Fruit fly (Drosophila melanogaster) whole organism, embryonic: Measurements from ENCODE around the gene CG34296.

ENCODE experiments used
- CG11247 ChIP-seq: fragments of 200-800 bp; sonication (Bioruptor generic); IDR thresholded peaks from 2 replicates; pipeline ENCODE4 v1.3.6; 2022; ENCODE audit warnings: missing biosample characterization, missing genetic modification characterization
- CG12219 ChIP-seq: fragments of 200-800 bp; sonication (Bioruptor generic); optimal IDR thresholded peaks from 3 replicates; lab custom pipeline; 2018; ENCODE audit warnings: missing biosample characterization, mild to moderate bottlenecking, missing genetic modification characterization
- CG12299 ChIP-seq: fragments of 200-800 bp; sonication (Bioruptor generic); optimal IDR thresholded peaks from 2 replicates; lab custom pipeline; 2018; ENCODE audit warnings: missing biosample characterization, mild to moderate bottlenecking, missing genetic modification characterization
- CG12769 ChIP-seq: fragments of 200-800 bp; sonication (Bioruptor generic); optimal IDR thresholded peaks from 2 replicates; lab custom pipeline; 2019; ENCODE audit warnings: missing biosample characterization, mild to moderate bottlenecking, missing genetic modification characterization, moderate library complexity
- CG13624 ChIP-seq: fragments of 200-800 bp; sonication (Bioruptor generic); optimal IDR thresholded peaks from 2 replicates; lab custom pipeline; 2016; ENCODE audit warnings: missing biosample characterization, missing genetic modification characterization
- CG14667 ChIP-seq: fragments of 200-800 bp; sonication (Bioruptor generic); IDR thresholded peaks from 2 replicates; pipeline ENCODE4 v1.3.6; 2022; ENCODE audit warnings: missing biosample characterization, missing genetic modification characterization
- CG14860 ChIP-seq: fragments of 200-800 bp; sonication (Bioruptor generic); IDR thresholded peaks from 3 replicates; pipeline ENCODE4 v1.3.6; 2022; ENCODE audit warnings: missing biosample characterization, missing genetic modification characterization; ENCODE audit not compliant: partially characterized antibody
- CG14965 ChIP-seq: fragments of 200-800 bp; sonication (Bioruptor generic); optimal IDR thresholded peaks from 2 replicates; lab custom pipeline; 2016; ENCODE audit warnings: missing biosample characterization, missing genetic modification characterization, borderline replicate concordance
- CG17912 ChIP-seq: fragments of 200-800 bp; sonication (Bioruptor generic); optimal IDR thresholded peaks from 2 replicates; lab custom pipeline; 2018; ENCODE audit warnings: missing biosample characterization, mild to moderate bottlenecking, missing genetic modification characterization
- CG2129 ChIP-seq: fragments of 200-800 bp; sonication (Bioruptor generic); IDR thresholded peaks from 2 replicates; pipeline ENCODE4 v1.3.6; 2022; ENCODE audit warnings: missing biosample characterization, missing genetic modification characterization; ENCODE audit not compliant: partially characterized antibody
- CG3065 ChIP-seq: fragments of 200-800 bp; sonication (Bioruptor generic); optimal IDR thresholded peaks from 2 replicates; lab custom pipeline; 2016; ENCODE audit warnings: missing biosample characterization, missing genetic modification characterization
- CG32532 ChIP-seq: fragments of 200-800 bp; sonication (Bioruptor generic); IDR thresholded peaks from 2 replicates; pipeline ENCODE4 v1.3.6; 2022; ENCODE audit warnings: missing biosample characterization, missing genetic modification characterization
- CG3726 ChIP-seq: fragments of 200-800 bp; sonication (Bioruptor generic); IDR thresholded peaks from 3 replicates; pipeline ENCODE4, ENCODE4 v1.3.6; 2022; ENCODE audit warnings: missing biosample characterization, missing genetic modification characterization
- CG4424 ChIP-seq: fragments of 200-800 bp; sonication (Bioruptor generic); optimal IDR thresholded peaks from 3 replicates; lab custom pipeline; 2016; ENCODE audit warnings: missing biosample characterization, missing genetic modification characterization
- CG5245 ChIP-seq: fragments of 200-800 bp; sonication (Bioruptor generic); optimal IDR thresholded peaks from 3 replicates; lab custom pipeline; 2016; ENCODE audit warnings: missing biosample characterization, missing genetic modification characterization
- CG7357 ChIP-seq: fragments of 200-800 bp; sonication (Bioruptor generic); IDR thresholded peaks from 3 replicates; pipeline ENCODE4 v1.3.6; 2022; ENCODE audit warnings: missing biosample characterization, missing genetic modification characterization
- CG7928 ChIP-seq: fragments of 200-800 bp; sonication (Bioruptor generic); optimal IDR thresholded peaks from 2 replicates; lab custom pipeline; 2017; ENCODE audit warnings: missing biosample characterization, mild to moderate bottlenecking, missing genetic modification characterization
- CG7987 ChIP-seq: fragments of 200-800 bp; sonication (Bioruptor generic); optimal IDR thresholded peaks from 2 replicates; lab custom pipeline; 2018; ENCODE audit warnings: missing biosample characterization, mild to moderate bottlenecking, missing genetic modification characterization, moderate library complexity
- Dek ChIP-seq: fragments of 200-800 bp; sonication (Bioruptor generic); optimal IDR thresholded peaks from 3 replicates; lab custom pipeline; 2019; ENCODE audit warnings: missing biosample characterization, mild to moderate bottlenecking, missing genetic modification characterization, moderate library complexity
- Doc3 ChIP-seq: fragments of 200-800 bp; sonication (Bioruptor generic); IDR thresholded peaks from 3 replicates; pipeline ENCODE4 v1.3.6; 2022; ENCODE audit warnings: missing biosample characterization, missing genetic modification characterization; ENCODE audit not compliant: partially characterized antibody
- Drgx ChIP-seq: fragments of 200-800 bp; sonication (Bioruptor generic); IDR thresholded peaks from 2 replicates; pipeline ENCODE4 v1.3.6; 2022; ENCODE audit warnings: missing biosample characterization, missing genetic modification characterization
- Fer2 ChIP-seq: fragments of 200-800 bp; sonication (Bioruptor generic); optimal IDR thresholded peaks from 2 replicates; lab custom pipeline; 2018; ENCODE audit warnings: missing biosample characterization, mild to moderate bottlenecking, missing genetic modification characterization, moderate library complexity
- Jarid2 ChIP-seq: fragments of 200-800 bp; sonication (Bioruptor generic); optimal IDR thresholded peaks from 3 replicates; lab custom pipeline; 2017; ENCODE audit warnings: mild to moderate bottlenecking, missing biosample characterization, missing genetic modification reagents, missing genetic modification characterization
- Rx ChIP-seq: fragments of 200-800 bp; sonication (Bioruptor generic); IDR thresholded peaks from 2 replicates; pipeline ENCODE4 v1.3.6; 2022; ENCODE audit warnings: missing biosample characterization, missing genetic modification characterization
- Ssrp ChIP-seq: fragments of 200-800 bp; sonication (Bioruptor generic); optimal IDR thresholded peaks from 2 replicates; lab custom pipeline; 2018; ENCODE audit warnings: missing biosample characterization, mild to moderate bottlenecking, missing genetic modification characterization, moderate library complexity
- Tbp ChIP-seq: fragments of >200 bp; optimal IDR thresholded peaks from 2 replicates; lab custom pipeline; 2018; ENCODE audit warnings: missing biosample characterization, missing genetic modification characterization
- ase ChIP-seq: fragments of 200-800 bp; sonication (Bioruptor generic); IDR thresholded peaks from 3 replicates; pipeline ENCODE4 v1.3.6; 2022; ENCODE audit warnings: missing biosample characterization, missing genetic modification characterization
- ato ChIP-seq: fragments of 200-800 bp; sonication (Bioruptor generic); IDR thresholded peaks from 2 replicates; pipeline ENCODE4 v1.3.6; 2022; ENCODE audit warnings: missing biosample characterization, missing genetic modification characterization; ENCODE audit not compliant: partially characterized antibody
- bcd ChIP-seq: fragments of 200-800 bp; sonication (Bioruptor generic); optimal IDR thresholded peaks from 2 replicates; lab custom pipeline; 2017; ENCODE audit warnings: missing biosample characterization, mild to moderate bottlenecking, missing genetic modification characterization
- caup ChIP-seq: fragments of 200-800 bp; sonication (Bioruptor generic); optimal IDR thresholded peaks from 3 replicates; lab custom pipeline; 2017; ENCODE audit warnings: missing biosample characterization, mild to moderate bottlenecking, missing genetic modification characterization, moderate library complexity; ENCODE audit not compliant: severe bottlenecking
- dpn ChIP-seq, 2 experiments: fragments of 200-800 bp; sonication (Bioruptor generic); optimal IDR thresholded peaks; 3 replicates each; lab custom pipeline; 2016; ENCODE audit warnings: missing biosample characterization in 2 of 2, missing genetic modification characterization in 2 of 2
- dysf ChIP-seq: fragments of 200-800 bp; sonication (Bioruptor generic); IDR thresholded peaks from 3 replicates; pipeline ENCODE4 v1.3.6; 2022; ENCODE audit warnings: missing biosample characterization, missing genetic modification characterization
- gt ChIP-seq: fragments of 200-800 bp; sonication (Bioruptor generic); IDR thresholded peaks from 2 replicates; pipeline ENCODE4 v1.3.6; 2022; ENCODE audit warnings: missing biosample characterization, missing genetic modification characterization
- hbn ChIP-seq: fragments of 200-800 bp; sonication (Bioruptor generic); IDR thresholded peaks from 2 replicates; pipeline ENCODE4 v1.3.6; 2022; ENCODE audit warnings: missing biosample characterization, missing genetic modification characterization; ENCODE audit not compliant: partially characterized antibody
- hth ChIP-seq: fragments of >200 bp; optimal IDR thresholded peaks from 2 replicates; lab custom pipeline; 2017; ENCODE audit warnings: inconsistent platforms
- knrl ChIP-seq: fragments of 200-800 bp; sonication (Bioruptor generic); IDR thresholded peaks from 3 replicates; pipeline ENCODE4 v1.3.6; 2022; ENCODE audit warnings: missing biosample characterization, missing genetic modification characterization; ENCODE audit not compliant: partially characterized antibody
- lab ChIP-seq: fragments of 200-800 bp; sonication (Bioruptor generic); optimal IDR thresholded peaks from 3 replicates; lab custom pipeline; 2017; ENCODE audit warnings: missing biosample characterization, missing genetic modification characterization, mild to moderate bottlenecking, moderate library complexity, missing genetic modification reagents
- nerfin-1 ChIP-seq: fragments of 200-800 bp; sonication (Bioruptor generic); optimal IDR thresholded peaks from 3 replicates; lab custom pipeline; 2019; ENCODE audit warnings: missing biosample characterization, mild to moderate bottlenecking, missing genetic modification characterization, moderate library complexity
- oc ChIP-seq: fragments of 200-800 bp; sonication (Bioruptor generic); optimal IDR thresholded peaks from 2 replicates; lab custom pipeline; 2018; ENCODE audit warnings: missing biosample characterization, mild to moderate bottlenecking, missing genetic modification characterization, moderate library complexity
- peb ChIP-seq: fragments of 200-800 bp; sonication (Bioruptor generic); IDR thresholded peaks from 2 replicates; pipeline ENCODE4 v1.3.6; 2022; ENCODE audit warnings: missing biosample characterization, missing genetic modification characterization
- pnt ChIP-seq: fragments of 200-800 bp; sonication (Bioruptor generic); optimal IDR thresholded peaks from 3 replicates; lab custom pipeline; 2016; ENCODE audit warnings: missing biosample characterization, missing genetic modification characterization
- rib ChIP-seq: fragments of 200-800 bp; sonication (Bioruptor generic); IDR thresholded peaks from 2 replicates; pipeline ENCODE4 v1.3.6; 2022; ENCODE audit warnings: missing biosample characterization, missing genetic modification characterization
- salm ChIP-seq: fragments of 200-800 bp; sonication (Bioruptor generic); optimal IDR thresholded peaks from 2 replicates; lab custom pipeline; 2018; ENCODE audit warnings: missing biosample characterization, mild to moderate bottlenecking, missing genetic modification characterization
- schlank ChIP-seq: fragments of 200-800 bp; sonication (Bioruptor generic); optimal IDR thresholded peaks from 2 replicates; lab custom pipeline; 2018; ENCODE audit warnings: missing biosample characterization, mild to moderate bottlenecking, missing genetic modification characterization
- slp2 ChIP-seq: fragments of 200-800 bp; sonication (Bioruptor generic); optimal IDR thresholded peaks from 2 replicates; lab custom pipeline; 2016; ENCODE audit warnings: missing biosample characterization, missing genetic modification characterization
- stc ChIP-seq: fragments of 200-800 bp; sonication (Bioruptor generic); IDR thresholded peaks from 2 replicates; pipeline ENCODE4 v1.3.6; 2022; ENCODE audit warnings: missing biosample characterization, missing genetic modification characterization
- unpg ChIP-seq: fragments of 200-800 bp; sonication (Bioruptor generic); optimal IDR thresholded peaks from 3 replicates; lab custom pipeline; 2018; ENCODE audit warnings: missing biosample characterization, mild to moderate bottlenecking, missing genetic modification characterization, moderate library complexity
- usp ChIP-seq: fragments of >200 bp; optimal IDR thresholded peaks from 2 replicates; lab custom pipeline; 2017; ENCODE audit warnings: missing biosample characterization, missing genetic modification characterization
- wor ChIP-seq: fragments of 200-800 bp; sonication (Bioruptor generic); IDR thresholded peaks from 2 replicates; pipeline ENCODE4 v1.3.6; 2022; ENCODE audit warnings: missing biosample characterization, missing genetic modification characterization
- z ChIP-seq: fragments of 200-800 bp; sonication (Bioruptor generic); IDR thresholded peaks from 3 replicates; pipeline ENCODE4 v1.3.6; 2022; ENCODE audit warnings: missing biosample characterization, missing genetic modification characterization

CG34296 gene

DNA sequence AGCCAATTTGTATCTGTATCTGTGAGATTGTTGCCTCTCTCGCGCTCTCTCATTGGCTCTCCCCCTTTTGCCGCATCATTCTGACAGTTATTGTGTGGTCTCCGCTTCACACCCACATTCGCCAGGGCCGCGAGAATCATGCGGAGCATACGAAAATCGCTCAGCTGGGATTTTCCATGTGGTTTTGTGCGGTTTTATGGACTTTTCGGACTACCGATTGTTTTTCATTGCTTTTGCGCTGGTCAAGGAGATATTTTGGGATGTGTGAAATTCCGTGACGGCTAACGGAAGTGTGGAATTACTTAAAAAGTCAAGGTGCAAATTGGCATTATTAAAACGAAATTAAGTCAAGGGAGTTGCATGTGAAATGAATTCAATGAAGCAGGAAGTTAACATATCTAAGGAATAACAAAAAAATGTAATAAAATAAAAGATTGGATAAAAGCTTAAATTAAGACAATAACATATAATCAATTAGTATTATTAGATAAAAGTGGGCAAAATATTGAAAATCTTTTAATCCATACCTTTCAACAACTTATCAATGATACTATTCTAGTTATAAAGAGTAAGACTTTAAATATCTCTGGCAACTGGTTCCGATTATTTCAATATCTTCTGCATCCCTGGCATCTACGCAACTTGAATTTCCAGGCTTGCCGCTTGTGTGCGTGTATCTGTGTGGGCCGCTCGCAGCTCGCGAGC lies 49.9 kb downstream of the CG34296 start (continued):
- no peak for TF ChIP-seq CG12299 (tag; lab: Kevin White, UChicago)
- TF ChIP-seq caup, result no peak
- no peak for TF ChIP-seq CG17912 (GFP tag; lab: Kevin White, UChicago)
- TF ChIP-seq bcd, result peak; percentile 49
- TF ChIP-seq nerfin-1, result no peak
- no peak for TF ChIP-seq pnt (GFP tag; lab: Kevin White, UChicago)
- TF ChIP-seq oc (tag; lab: Kevin White, UChicago), result no peak
- TF ChIP-seq rib (GFP tag; lab: Robert Waterston, UW), result no peak
- TF ChIP-seq CG32532 (GFP tag; lab: Robert Waterston, UW), result no peak
- TF ChIP-seq Fer2, result no peak
- peak; percentile 5 for TF ChIP-seq Ssrp
- TF ChIP-seq CG12769 (tag; lab: Kevin White, UChicago), result no peak
- TF ChIP-seq z, result no peak
- no peak for TF ChIP-seq hth (lab: Kevin White, UChicago)
- TF ChIP-seq Doc3 (GFP tag; lab: Robert Waterston, UW), result peak; percentile 28; the same call in 1 of the 3 replicates
- TF ChIP-seq hbn, result no peak
- TF ChIP-seq CG2129 (GFP tag; lab: Robert Waterston, UW), result no peak
- TF ChIP-seq CG3065, result no peak
- TF ChIP-seq stc, result no peak
- TF ChIP-seq dysf (GFP tag; lab: Robert Waterston, UW), result 0 out of 3 replicates have a peak, but pooled peaks have one; percentile 33
- TF ChIP-seq gt (GFP tag; lab: Robert Waterston, UW), result no peak
- TF ChIP-seq lab (GFP tag; lab: Kevin White, UChicago), result no peak
- no peak for TF ChIP-seq ase (GFP tag; lab: Robert Waterston, UW)
- TF ChIP-seq CG14667 (GFP tag; lab: Robert Waterston, UW), result no peak
- no peak for TF ChIP-seq CG7357 (GFP tag; lab: Robert Waterston, UW)
- no peak for TF ChIP-seq CG11247
- TF ChIP-seq ato (GFP tag; lab: Robert Waterston, UW), result no peak
- TF ChIP-seq salm (tag; lab: Kevin White, UChicago), result no peak
- TF ChIP-seq Tbp, result no peak
- TF ChIP-seq CG14860, result 0 out of 3 replicates have a peak, but pooled peaks have one; percentile 15
- no peak for TF ChIP-seq schlank (tag; lab: Kevin White, UChicago)
- peak in 1 of 2 experiments; percentile 49 for TF ChIP-seq dpn (GFP tag; optimal IDR thresholded peaks at IDR 0.05; lab: Kevin White, UChicago)
- peak; percentile 62 for TF ChIP-seq CG4424 (GFP tag; lab: Kevin White, UChicago)
- TF ChIP-seq CG3726 (GFP tag; lab: Robert Waterston, UW), result no peak
- no peak for TF ChIP-seq CG12219
- TF ChIP-seq usp (GFP tag; lab: Kevin White, UChicago), result no peak
- peak; percentile 13 for TF ChIP-seq slp2 (GFP tag; lab: Kevin White, UChicago)
- no peak for TF ChIP-seq knrl (GFP tag; lab: Robert Waterston, UW)
- no peak for TF ChIP-seq Jarid2 (GFP tag; lab: Kevin White, UChicago)
- TF ChIP-seq CG5245, result no peak
- no peak for TF ChIP-seq Dek (tag; lab: Kevin White, UChicago)
- no peak for TF ChIP-seq Rx
- TF ChIP-seq CG14965 (GFP tag; lab: Kevin White, UChicago), result no peak
- TF ChIP-seq CG7987 (GFP tag; lab: Kevin White, UChicago), result no peak
- no peak for TF ChIP-seq peb (GFP tag; lab: Robert Waterston, UW)
- TF ChIP-seq Drgx (GFP tag; lab: Robert Waterston, UW), result no peak
- no peak for TF ChIP-seq CG13624 (GFP tag; lab: Kevin White, UChicago)
- no peak for TF ChIP-seq wor (GFP tag; lab: Robert Waterston, UW)
- peak; percentile 89 for TF ChIP-seq CG7928 (GFP tag; lab: Kevin White, UChicago)
- no peak for TF ChIP-seq unpg (GFP tag; lab: Kevin White, UChicago)
